Fruit fly (Drosophila melanogaster): Measurements from ENCODE around the gene CG9521.

The CG9521 gene

DNA sequence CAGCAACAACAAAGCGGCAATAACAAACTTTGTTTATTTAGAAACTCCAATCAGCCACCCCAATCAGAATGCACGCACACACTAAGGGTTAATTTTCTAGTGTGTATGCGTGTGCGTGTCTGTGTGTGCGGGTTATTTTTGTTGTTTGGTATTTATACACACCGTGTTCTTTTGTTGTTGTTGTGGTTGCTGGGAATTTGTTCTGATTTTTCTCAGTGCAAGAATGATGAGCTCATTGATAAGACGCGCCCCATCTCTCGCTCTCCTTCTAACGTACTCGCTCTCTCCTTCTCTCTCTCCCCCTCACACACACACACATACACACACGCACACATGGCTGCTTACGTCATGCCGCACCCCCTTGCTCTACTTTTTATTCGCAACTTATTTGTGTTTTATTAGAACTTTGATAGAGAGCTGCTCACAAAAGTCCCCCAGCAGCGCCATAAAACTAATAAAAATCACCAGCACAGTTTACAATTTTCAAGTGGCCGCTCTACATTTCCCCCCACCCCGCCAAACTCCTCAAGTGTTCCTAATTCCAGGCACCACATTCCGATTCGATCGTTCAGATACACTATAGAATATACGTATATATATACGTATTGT is 13.2 kb downstream of the CG9521 start (continued):
- TF ChIP-seq unpg (GFP tag; optimal IDR thresholded peaks at IDR 0.05) (peak; percentile 37), exex (tag; optimal IDR thresholded peaks at IDR 0.05) (peak; percentile 52), CG14965 (GFP tag; optimal IDR thresholded peaks at IDR 0.05; ENCODE audit: borderline replicate concordance) (no peak), Hr39 (optimal IDR thresholded peaks at IDR 0.05) (no peak), jing (GFP tag; optimal IDR thresholded peaks at IDR 0.05) (no peak), CG17912 (GFP tag; optimal IDR thresholded peaks at IDR 0.05) (no peak), CG1529 (GFP tag; optimal IDR thresholded peaks at IDR 0.05) (no peak), CG13894 (tag; optimal IDR thresholded peaks at IDR 0.05) (peak; percentile 91), Asciz (GFP tag; optimal IDR thresholded peaks at IDR 0.05) (no peak), row (GFP tag; IDR thresholded peaks at IDR 0.05) (peak; percentile 67), prd (optimal IDR thresholded peaks at IDR 0.05) (no peak), prd (GFP tag; IDR thresholded peaks at IDR 0.05) (peak; percentile 52; the same call in 2 of the 3 replicates), CG10462 (GFP tag; optimal IDR thresholded peaks at IDR 0.05) (no peak), cas (GFP tag; IDR thresholded peaks at IDR 0.05) (no peak), fu2 (GFP tag; optimal IDR thresholded peaks at IDR 0.05) (peak; percentile 60), ERR (GFP tag; optimal IDR thresholded peaks at IDR 0.05) (peak; percentile 37), hb (GFP tag; IDR thresholded peaks at IDR 0.05; ENCODE audit: partially characterized antibody) (no peak), usp (GFP tag; optimal IDR thresholded peaks at IDR 0.05) (no peak), lbe (GFP tag; optimal IDR thresholded peaks at IDR 0.05) (no peak), amos (GFP tag; IDR thresholded peaks at IDR 0.05; ENCODE audit: partially characterized antibody) (no peak; the same call in 1 of the 2 replicates), Atf3 (GFP tag; optimal IDR thresholded peaks at IDR 0.05) (peak; percentile 88), da (GFP tag; optimal IDR thresholded peaks at IDR 0.05) (peak; percentile 15), CG4854 (GFP tag; optimal IDR thresholded peaks at IDR 0.05) (no peak), CG30431 (GFP tag; optimal IDR thresholded peaks at IDR 0.05) (peak; percentile 25), CG13624 (GFP tag; optimal IDR thresholded peaks at IDR 0.05) (peak; percentile 37), insv (GFP tag; optimal IDR thresholded peaks at IDR 0.05) (peak; percentile 83 to 94), mirr (GFP tag; optimal IDR thresholded peaks at IDR 0.05) (peak; percentile 26), Blimp-1 (GFP tag; optimal IDR thresholded peaks at IDR 0.05) (no peak), sisA (GFP tag; IDR thresholded peaks at IDR 0.05) (peak; percentile 20; the same call in 1 of the 2 replicates), Scr (GFP tag; IDR thresholded peaks at IDR 0.05; ENCODE audit: partially characterized antibody) (no peak), so (GFP tag; IDR thresholded peaks at IDR 0.05) (0 out of 3 replicates have a peak, but pooled peaks have one; percentile 26), MTF-1 (GFP tag; optimal IDR thresholded peaks at IDR 0.05; ENCODE audit: borderline replicate concordance) (peak; percentile 52), Poxn (GFP tag; IDR thresholded peaks at IDR 0.05) (no peak), CG7372 (GFP tag; IDR thresholded peaks at IDR 0.05) (peak; percentile 52; the same call in 1 of the 2 replicates), CG15514 (GFP tag; optimal IDR thresholded peaks at IDR 0.05) (no peak), CG5245 (GFP tag; optimal IDR thresholded peaks at IDR 0.05) (peak; percentile 4), CG16815 (GFP tag; optimal IDR thresholded peaks at IDR 0.05) (no peak), Usf (GFP tag; optimal IDR thresholded peaks at IDR 0.05) (peak; percentile 6), CG18599 (GFP tag; optimal IDR thresholded peaks at IDR 0.05) (peak; percentile 71), D (optimal IDR thresholded peaks at IDR 0.05) (no peak), D (GFP tag; optimal IDR thresholded peaks at IDR 0.05) (peak; percentile 31), Vsx1 (GFP tag; optimal IDR thresholded peaks at IDR 0.05) (no peak), CG31441 (GFP tag; IDR thresholded peaks at IDR 0.05) (no peak; the same call in 1 of the 2 replicates), slou (GFP tag; optimal IDR thresholded peaks at IDR 0.05) (no peak), ken (GFP tag; IDR thresholded peaks at IDR 0.05) (0 out of 3 replicates have a peak, but pooled peaks have one; percentile 35), Mes4 (GFP tag; optimal IDR thresholded peaks at IDR 0.05) (no peak), Tbp (GFP tag; optimal IDR thresholded peaks at IDR 0.05) (no peak), ab (GFP tag; optimal IDR thresholded peaks at IDR 0.05) (peak; percentile 5), CG15073 (GFP tag; optimal IDR thresholded peaks at IDR 0.05) (no peak), vnd (GFP tag; IDR thresholded peaks at IDR 0.05; ENCODE audit: partially characterized antibody) (0 out of 3 replicates have a peak, but pooled peaks have one; percentile 16)

Data from whole organism, embryonic.